Fruit fly (Drosophila melanogaster): ENCODE results near the gene CG14131.

DNA sequence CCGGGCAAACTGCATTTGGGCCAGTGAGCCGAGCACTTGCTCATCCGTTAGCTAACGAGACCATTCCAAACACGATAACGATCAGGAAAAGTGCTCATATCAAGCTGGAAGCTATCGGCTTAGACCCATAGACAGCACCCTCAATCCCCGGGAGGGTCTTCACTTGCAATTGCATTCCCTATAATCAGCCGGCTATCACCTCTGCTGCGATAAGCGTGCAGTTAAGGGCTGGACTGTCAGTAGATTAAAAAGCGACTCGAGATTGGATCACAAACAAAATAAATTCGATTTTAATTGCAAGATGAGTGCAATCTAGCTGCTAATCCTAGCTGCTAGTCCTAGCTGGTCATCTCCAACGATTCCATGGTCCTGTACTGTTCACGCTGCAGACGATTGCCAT, 3.1 kb upstream of the CG14131 start:
- no peak for TF ChIP-seq Dll (optimal IDR thresholded peaks at IDR 0.05)
- TF ChIP-seq EcR (GFP tag; optimal IDR thresholded peaks at IDR 0.05) = no peak
- no peak for TF ChIP-seq usp (GFP tag; optimal IDR thresholded peaks at IDR 0.05)
- no peak for TF ChIP-seq CG8478 (optimal IDR thresholded peaks at IDR 0.05)
